Worm (Caenorhabditis elegans): ENCODE results near the gene nspe-4.
A peak's percentile ranks its signal among the peaks of the same experiment; 100 is the strongest.

DNA sequence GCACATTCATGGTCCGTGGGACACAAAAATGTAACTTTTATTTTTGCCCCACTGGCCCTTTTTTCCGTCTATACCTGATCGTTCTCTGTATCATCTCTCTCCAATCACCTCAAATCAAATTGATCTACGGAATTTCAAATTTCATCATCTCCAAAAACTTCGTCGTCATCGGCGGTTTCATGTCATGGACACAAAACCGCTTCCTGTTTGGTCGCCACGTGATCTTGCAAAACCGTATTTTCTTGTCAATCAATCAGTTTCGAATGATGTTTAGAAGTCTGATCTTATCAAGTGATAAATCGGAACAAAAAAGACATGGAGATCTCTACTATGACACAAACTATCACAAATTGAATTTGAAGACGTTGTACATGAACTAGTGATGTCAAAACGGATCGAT lies 13.4 kb downstream of the nspe-4 start:
- no peak for TF ChIP-seq ama-1 (optimal IDR thresholded peaks at IDR 0.05)
- no peak for TF ChIP-seq nhr-28 (tag; optimal IDR thresholded peaks at IDR 0.05)
- no peak for TF ChIP-seq ceh-9 (tag; optimal IDR thresholded peaks at IDR 0.05)
- peak; percentile 19 for TF ChIP-seq R02D3.7 (tag; optimal IDR thresholded peaks at IDR 0.05)
